Worm (Caenorhabditis elegans): ENCODE results near the gene kap-1.
A peak's percentile ranks its signal among the peaks of the same experiment; 100 is the strongest.

kap-1 gene

DNA sequence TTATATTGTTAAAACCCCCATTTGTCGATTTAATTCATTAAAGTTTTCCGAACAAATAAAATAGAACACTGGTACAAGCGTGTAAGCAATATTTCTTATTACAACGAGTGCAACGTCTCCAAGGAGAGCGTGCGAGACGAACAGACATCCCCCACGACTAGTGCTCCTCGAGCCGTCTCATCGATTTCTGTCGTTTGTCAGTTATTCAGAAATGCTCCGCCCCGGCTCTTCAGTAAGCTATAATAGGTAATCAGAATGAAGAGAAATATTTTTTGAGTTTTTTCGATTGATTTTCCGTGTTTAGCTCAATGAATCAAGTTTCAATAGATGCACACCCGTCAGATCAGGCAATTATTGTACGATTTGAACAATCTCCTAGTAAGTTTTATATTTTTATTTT, at the start of gene kap-1:
kap-1 (plus strand) TSS at position 143 of the 400 bp plus-strand sequence.
- peak; percentile 40 for TF ChIP-seq ceh-48 (tag; optimal IDR thresholded peaks at IDR 0.05)
- no peak for TF ChIP-seq sdc-2 (tag; optimal IDR thresholded peaks at IDR 0.05)

DNA sequence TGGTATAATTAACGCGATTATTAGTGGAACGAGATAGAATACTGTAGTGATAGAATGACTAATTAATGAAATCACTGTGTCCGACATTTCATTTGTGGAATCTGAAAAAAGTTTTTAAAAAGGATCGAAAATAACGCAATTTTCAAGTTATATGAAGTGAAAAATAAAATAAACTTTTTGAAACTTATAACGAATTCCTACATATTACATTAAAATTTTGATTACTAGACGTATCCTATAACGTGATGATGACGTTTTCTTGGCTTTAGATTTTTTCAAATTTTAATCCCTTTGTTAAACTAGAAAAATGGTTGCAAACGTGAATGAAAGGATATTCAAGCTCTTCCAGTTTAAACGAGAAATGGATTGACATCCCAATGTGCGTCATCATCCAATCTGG, 48.2 kb upstream of the kap-1 start, which contains the start of gene algn-11:
algn-11 (minus strand) TSS at position 101 of the 400 bp plus-strand sequence.
- TF ChIP-seq che-1 (tag; optimal IDR thresholded peaks at IDR 0.05), result no peak
- TF ChIP-seq ceh-24 (tag; optimal IDR thresholded peaks at IDR 0.05), result no peak
- no peak for TF ChIP-seq fkh-6 (tag; optimal IDR thresholded peaks at IDR 0.05)
- TF ChIP-seq ceh-22 (tag; optimal IDR thresholded peaks at IDR 0.05), result no peak
- TF ChIP-seq T23F11.4 (GFP tag; optimal IDR thresholded peaks at IDR 0.05), result no peak
- TF ChIP-seq sox-2 (GFP tag; IDR thresholded peaks at IDR 0.05), result no peak
- no peak for TF ChIP-seq pqm-1 (tag; optimal IDR thresholded peaks at IDR 0.05)

DNA sequence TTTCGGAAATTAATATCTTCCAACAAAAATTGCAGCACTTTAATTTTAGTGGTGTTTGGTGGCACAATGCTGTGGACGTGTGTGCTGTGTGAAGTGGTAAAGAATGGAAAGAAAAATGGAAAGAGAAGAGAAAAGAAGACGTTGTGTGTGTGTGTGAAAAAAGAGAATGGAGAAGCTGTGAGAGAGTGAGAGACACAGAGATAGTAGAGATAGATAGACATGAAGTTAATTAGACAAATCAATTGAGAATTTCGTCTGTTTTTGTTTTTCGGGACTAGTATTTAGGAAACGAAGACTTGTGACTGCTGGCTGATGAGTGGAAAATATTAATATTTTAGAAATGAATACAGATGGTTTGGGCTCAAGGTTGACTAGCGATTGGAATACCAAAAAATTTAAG, 47.4 kb upstream of the kap-1 start:
- TF ChIP-seq unc-42 (tag; optimal IDR thresholded peaks at IDR 0.05) (peak; percentile 48), lim-6 (tag; optimal IDR thresholded peaks at IDR 0.05) (no peak), mec-3 (tag; optimal IDR thresholded peaks at IDR 0.05; ENCODE audit: borderline replicate concordance) (no peak)

ce11 chrIII:7292569-7292968, 46.1 kb upstream of the kap-1 start:
- TF ChIP-seq unc-55 (GFP tag; optimal IDR thresholded peaks at IDR 0.05), result peak; percentile 10
- no peak for TF ChIP-seq rnt-1 (tag; optimal IDR thresholded peaks at IDR 0.05)

- TF ChIP-seq ttx-3 (tag; optimal IDR thresholded peaks at IDR 0.05) (no peak), ahr-1 (tag; optimal IDR thresholded peaks at IDR 0.05) (no peak), nhr-232 (tag; optimal IDR thresholded peaks at IDR 0.05) (no peak), zip-5 (tag; optimal IDR thresholded peaks at IDR 0.05) (no peak), unc-55 (GFP tag; optimal IDR thresholded peaks at IDR 0.05) (no peak)
Observed at ce11 chrIII:7293075-7293684, 45.5 kb upstream of the kap-1 start, which contains the start of gene cwf-19L2. Gene cwf-19L2 (plus strand): TSS chrIII:7293634.

DNA sequence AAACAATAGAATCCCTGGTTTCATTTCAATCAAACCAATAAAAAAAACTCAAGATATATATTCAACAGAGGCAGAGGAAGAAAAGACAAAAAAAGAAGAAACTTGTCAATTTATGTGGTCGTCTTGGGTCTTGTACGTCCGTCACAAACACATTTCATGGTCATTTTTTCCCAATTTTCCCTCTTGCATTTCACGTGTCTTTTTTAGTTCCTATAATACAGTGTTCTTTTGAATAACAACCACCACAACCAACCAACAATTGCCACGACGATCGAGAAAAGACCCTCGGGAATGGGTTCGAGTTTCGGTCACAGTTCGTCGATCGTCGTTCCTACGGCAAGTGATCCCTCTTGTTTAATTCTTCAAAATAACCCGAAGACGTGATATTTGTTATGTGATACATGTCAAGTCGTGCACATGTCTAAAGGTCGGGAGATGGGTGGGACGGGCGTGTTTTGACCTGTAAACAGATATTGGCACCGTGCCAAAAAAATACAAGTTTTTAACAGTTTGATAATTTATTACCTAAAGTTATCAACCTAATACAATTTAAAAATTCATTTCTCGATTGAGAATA, 42.5 kb upstream of the kap-1 start:
- no peak for TF ChIP-seq ref-2 (tag; optimal IDR thresholded peaks at IDR 0.05)
- TF ChIP-seq T23F11.4 (GFP tag; optimal IDR thresholded peaks at IDR 0.05), result no peak
- no peak for TF ChIP-seq pat-9 (tag; optimal IDR thresholded peaks at IDR 0.05)
- TF ChIP-seq sdc-2 (tag; optimal IDR thresholded peaks at IDR 0.05), result no peak
- no peak for TF ChIP-seq nhr-11 (tag; optimal IDR thresholded peaks at IDR 0.05)
- TF ChIP-seq npax-4 (tag; optimal IDR thresholded peaks at IDR 0.05), result no peak
- TF ChIP-seq ttx-3 (tag; optimal IDR thresholded peaks at IDR 0.05), result no peak
- no peak for TF ChIP-seq ets-4 (tag; optimal IDR thresholded peaks at IDR 0.05)
- no peak for TF ChIP-seq Y22D7AL.16 (tag; optimal IDR thresholded peaks at IDR 0.05)
- TF ChIP-seq C38D4.7 (GFP tag; optimal IDR thresholded peaks at IDR 0.05), result no peak
- TF ChIP-seq pag-3 (tag; optimal IDR thresholded peaks at IDR 0.05; ENCODE audit: borderline replicate concordance), result no peak
- no peak for TF ChIP-seq pqm-1 (tag; optimal IDR thresholded peaks at IDR 0.05)
- no peak for TF ChIP-seq fax-1 (tag; optimal IDR thresholded peaks at IDR 0.05)
- TF ChIP-seq eyg-1 (tag; optimal IDR thresholded peaks at IDR 0.05), result no peak
- no peak for TF ChIP-seq pax-1 (tag; optimal IDR thresholded peaks at IDR 0.05)
- no peak for TF ChIP-seq madf-2 (tag; optimal IDR thresholded peaks at IDR 0.05)

All from whole organism, late embryonic.